Worm (Caenorhabditis elegans) whole organism, L4/young adult: ENCODE measurements around the gene oig-3.

Experiments
- W03F9.2 ChIP-seq: fragments of 150-350 bp; optimal IDR thresholded peaks from 2 replicates; lab custom pipeline; 2014; ENCODE audit warnings: missing biosample characterization, missing genetic modification characterization
- him-1 ChIP-seq: sonication (generic microtip); optimal IDR thresholded peaks from 2 replicates; lab custom pipeline; 2016; ENCODE audit warnings: missing genotype, missing genetic modification reagents, missing genetic modification characterization, missing compliant biosample characterization

DNA sequence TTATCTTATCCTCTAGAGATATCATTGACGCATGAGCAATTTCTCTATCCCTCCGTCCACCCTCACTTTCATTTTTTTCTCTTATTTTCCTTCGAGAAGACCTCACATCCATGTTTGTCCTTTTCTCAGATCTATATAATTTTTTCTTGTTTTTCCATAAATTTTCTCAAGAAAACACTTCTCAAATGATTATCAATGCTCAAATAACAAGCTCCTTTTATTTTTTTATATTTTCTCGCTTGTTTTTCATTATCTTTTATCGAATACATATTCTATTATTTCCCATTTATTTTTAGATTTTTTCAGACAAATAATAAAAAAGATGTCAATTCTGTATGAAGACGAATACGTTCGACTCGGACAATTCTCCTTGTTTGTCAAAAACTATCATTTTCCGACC lies 6.4 kb upstream of the oig-3 start, which contains the start of gene R08A2.7:
- no peak for TF ChIP-seq W03F9.2 (tag; lab: Kevin White, UChicago)
- no peak for TF ChIP-seq him-1 (tag; lab: Kevin White, UChicago)
